Fruit fly (Drosophila melanogaster) whole organism, embryonic: ENCODE data around the gene Cyp312a1.

Experiments used
- Atf-2 ChIP-seq: fragments of 200-800 bp; sonication (Bioruptor generic); optimal IDR thresholded peaks from 2 replicates; lab custom pipeline; 2016; ENCODE audit warnings: missing biosample characterization, missing genetic modification characterization
- Blimp-1 ChIP-seq: fragments of 200-800 bp; sonication (Bioruptor generic); optimal IDR thresholded peaks from 3 replicates; lab custom pipeline; 2018; ENCODE audit warnings: missing biosample characterization, missing genetic modification characterization, mild to moderate bottlenecking, moderate library complexity, missing genetic modification reagents
- CG1024 ChIP-seq: fragments of 200-800 bp; sonication (Bioruptor generic); IDR thresholded peaks from 2 replicates; pipeline ENCODE4 v1.3.6; 2022; ENCODE audit warnings: missing biosample characterization, missing genetic modification characterization
- CG10462 ChIP-seq: fragments of 200-800 bp; sonication (Bioruptor generic); optimal IDR thresholded peaks from 2 replicates; lab custom pipeline; 2016; ENCODE audit warnings: missing biosample characterization, missing genetic modification characterization
- CG10959 ChIP-seq: fragments of 200-800 bp; sonication (Bioruptor generic); IDR thresholded peaks from 2 replicates; pipeline ENCODE4 v1.3.6; 2022; ENCODE audit warnings: missing biosample characterization, missing genetic modification characterization
- CG11085 ChIP-seq: fragments of 200-800 bp; sonication (Bioruptor generic); IDR thresholded peaks from 2 replicates; pipeline ENCODE4 v1.3.6; 2022; ENCODE audit warnings: missing biosample characterization, missing genetic modification characterization
- CG13287 ChIP-seq: fragments of 200-800 bp; sonication (Bioruptor generic); IDR thresholded peaks from 2 replicates; pipeline ENCODE4 v1.3.6; 2022; ENCODE audit warnings: missing biosample characterization, missing genetic modification characterization; ENCODE audit not compliant: partially characterized antibody
- CG14050 ChIP-seq: fragments of 200-800 bp; sonication (Bioruptor generic); IDR thresholded peaks from 3 replicates; pipeline ENCODE4 v1.3.6; 2022; ENCODE audit warnings: missing biosample characterization, missing genetic modification characterization
- CG14965 ChIP-seq: fragments of 200-800 bp; sonication (Bioruptor generic); optimal IDR thresholded peaks from 2 replicates; lab custom pipeline; 2016; ENCODE audit warnings: missing biosample characterization, missing genetic modification characterization, borderline replicate concordance
- CG16863 ChIP-seq: fragments of 200-800 bp; sonication (Bioruptor generic); optimal IDR thresholded peaks from 3 replicates; lab custom pipeline; 2016; ENCODE audit warnings: missing biosample characterization, missing genetic modification characterization
- CG17186 ChIP-seq: fragments of 200-800 bp; sonication (Bioruptor generic); optimal IDR thresholded peaks from 3 replicates; lab custom pipeline; 2017; ENCODE audit warnings: missing biosample characterization, missing genetic modification reagents, missing genetic modification characterization
- CG17802 ChIP-seq: fragments of 200-800 bp; sonication (Bioruptor generic); optimal IDR thresholded peaks from 2 replicates; lab custom pipeline; 2018; ENCODE audit warnings: missing biosample characterization, mild to moderate bottlenecking, missing genetic modification characterization, moderate library complexity
- CG17829 ChIP-seq: fragments of 200-800 bp; optimal IDR thresholded peaks from 2 replicates; lab custom pipeline; 2019; ENCODE audit warnings: missing biosample characterization, mild to moderate bottlenecking, missing genetic modification characterization, moderate library complexity
- CG2199 ChIP-seq: fragments of 200-800 bp; sonication (Bioruptor generic); IDR thresholded peaks from 3 replicates; pipeline ENCODE4 v1.3.6; 2022; ENCODE audit warnings: missing biosample characterization, missing genetic modification characterization
- CG2202 ChIP-seq: fragments of 200-800 bp; sonication (Bioruptor generic); optimal IDR thresholded peaks from 2 replicates; lab custom pipeline; 2018; ENCODE audit warnings: missing biosample characterization, mild to moderate bottlenecking, missing genetic modification characterization
- CG2712 ChIP-seq: fragments of 200-800 bp; optimal IDR thresholded peaks from 3 replicates; lab custom pipeline; 2019; ENCODE audit warnings: missing biosample characterization, mild to moderate bottlenecking, missing genetic modification characterization, moderate library complexity
- CG30431 ChIP-seq: fragments of 200-800 bp; sonication (Bioruptor generic); optimal IDR thresholded peaks from 2 replicates; lab custom pipeline; 2017; ENCODE audit warnings: missing biosample characterization, missing genetic modification characterization
- CG3838 ChIP-seq: fragments of 200-800 bp; sonication (Bioruptor generic); optimal IDR thresholded peaks from 3 replicates; lab custom pipeline; 2016; ENCODE audit warnings: missing biosample characterization, missing genetic modification characterization
- CG4328 ChIP-seq: fragments of 200-800 bp; sonication (Bioruptor generic); optimal IDR thresholded peaks from 3 replicates; lab custom pipeline; 2017; ENCODE audit warnings: missing biosample characterization, missing genetic modification reagents, missing genetic modification characterization
- CG6175 ChIP-seq: fragments of 200-800 bp; sonication (Bioruptor generic); IDR thresholded peaks from 3 replicates; pipeline ENCODE4 v1.3.6; 2022; ENCODE audit warnings: missing biosample characterization, missing genetic modification characterization
- CG8765 ChIP-seq: fragments of 200-800 bp; sonication (Bioruptor generic); IDR thresholded peaks from 2 replicates; pipeline ENCODE4 v1.3.6; 2022; ENCODE audit warnings: missing biosample characterization, missing genetic modification characterization
- CrebB ChIP-seq: fragments of 200-800 bp; sonication (Bioruptor generic); optimal IDR thresholded peaks from 3 replicates; lab custom pipeline; 2018; ENCODE audit warnings: missing biosample characterization, mild to moderate bottlenecking, missing genetic modification characterization
- Deaf1 ChIP-seq: fragments of 200-800 bp; optimal IDR thresholded peaks from 3 replicates; lab custom pipeline; 2019; ENCODE audit warnings: missing biosample characterization, mild to moderate bottlenecking, missing genetic modification characterization, moderate library complexity
- Hr51 ChIP-seq, 2 experiments: fragments of 200-800 bp; sonication (Bioruptor generic); optimal IDR thresholded peaks; 2 replicates in 1 of 2; 3 replicates in 1 of 2; lab custom pipeline; 2016 to 2018; ENCODE audit warnings: missing biosample characterization in 2 of 2, missing genetic modification characterization in 2 of 2, mild to moderate bottlenecking in 1 of 2, moderate library complexity in 1 of 2
- NK7.1 ChIP-seq: fragments of 200-800 bp; sonication (Bioruptor generic); optimal IDR thresholded peaks from 3 replicates; lab custom pipeline; 2016; ENCODE audit warnings: missing biosample characterization, missing genetic modification characterization
- Sry-δ ChIP-seq: fragments of 200-800 bp; sonication (Bioruptor generic); optimal IDR thresholded peaks from 2 replicates; lab custom pipeline; 2016; ENCODE audit warnings: missing biosample characterization, missing genetic modification characterization
- Vsx1 ChIP-seq: fragments of 200-800 bp; sonication (Bioruptor generic); optimal IDR thresholded peaks from 2 replicates; lab custom pipeline; 2017; ENCODE audit warnings: missing biosample characterization, mild to moderate bottlenecking, missing genetic modification characterization, missing genetic modification reagents
- btn ChIP-seq: fragments of 200-800 bp; sonication (Bioruptor generic); optimal IDR thresholded peaks from 2 replicates; lab custom pipeline; 2016; ENCODE audit warnings: missing biosample characterization, missing genetic modification characterization
- corto ChIP-seq: fragments of 200-800 bp; sonication (Bioruptor generic); optimal IDR thresholded peaks from 2 replicates; lab custom pipeline; 2016; ENCODE audit warnings: missing biosample characterization, mild to moderate bottlenecking, missing genetic modification characterization, moderate library complexity
- da ChIP-seq: fragments of 200-800 bp; sonication (Bioruptor generic); optimal IDR thresholded peaks from 2 replicates; lab custom pipeline; 2016; ENCODE audit warnings: missing biosample characterization, missing genetic modification characterization
- gcm ChIP-seq: fragments of 200-800 bp; sonication (Bioruptor generic); optimal IDR thresholded peaks from 2 replicates; lab custom pipeline; 2019; ENCODE audit warnings: missing biosample characterization, mild to moderate bottlenecking, missing genetic modification characterization, moderate library complexity
- jigr1 ChIP-seq: fragments of 200-800 bp; sonication (Bioruptor generic); IDR thresholded peaks from 3 replicates; pipeline ENCODE4 v1.3.6; 2022; ENCODE audit warnings: missing biosample characterization, missing genetic modification characterization
- kay ChIP-seq: fragments of 200-800 bp; sonication (Bioruptor generic); optimal IDR thresholded peaks from 2 replicates; lab custom pipeline; 2016; ENCODE audit warnings: missing biosample characterization, missing genetic modification characterization
- ken ChIP-seq: fragments of 200-800 bp; sonication (Bioruptor generic); IDR thresholded peaks from 3 replicates; pipeline ENCODE4 v1.3.6; 2022; ENCODE audit warnings: missing biosample characterization, missing genetic modification characterization
- lola ChIP-seq, 3 experiments: fragments of >200 bp in 2 of 3; fragments of 200-800 bp in 1 of 3; sonication (Bioruptor generic) in 1 of 3; optimal IDR thresholded peaks; 2 replicates each; lab custom pipeline; 2017 to 2019; ENCODE audit warnings: missing biosample characterization in 3 of 3, missing genetic modification characterization in 3 of 3, mild to moderate bottlenecking in 1 of 3, moderate library complexity in 1 of 3
- maf-S ChIP-seq: fragments of 200-800 bp; sonication (Bioruptor generic); optimal IDR thresholded peaks from 2 replicates; lab custom pipeline; 2016; ENCODE audit warnings: missing biosample characterization, missing genetic modification characterization
- nom ChIP-seq: fragments of 200-800 bp; sonication (Bioruptor generic); optimal IDR thresholded peaks from 2 replicates; lab custom pipeline; 2017; ENCODE audit warnings: missing biosample characterization, missing genetic modification characterization, mild to moderate bottlenecking, moderate library complexity, missing genetic modification reagents
- onecut ChIP-seq: fragments of 200-800 bp; sonication (Bioruptor generic); IDR thresholded peaks from 2 replicates; pipeline ENCODE4 v1.3.6; 2022; ENCODE audit warnings: missing biosample characterization, missing genetic modification characterization
- pan ChIP-seq, 4 experiments: fragments of >200 bp in 3 of 4; fragments of 200-800 bp in 1 of 4; sonication (Bioruptor generic) in 1 of 4; optimal IDR thresholded peaks in 3 of 4; IDR thresholded peaks in 1 of 4; 2 replicates each; pipeline versions ENCODE4 v1.3.6 to Lab custom; 2017 to 2022; ENCODE audit warnings: missing biosample characterization in 2 of 4, missing genetic modification characterization in 2 of 4, mixed read lengths in 1 of 4
- phol ChIP-seq: fragments of 200-800 bp; sonication (Bioruptor generic); optimal IDR thresholded peaks from 3 replicates; lab custom pipeline; 2018; ENCODE audit warnings: missing biosample characterization, mild to moderate bottlenecking, missing genetic modification characterization, moderate library complexity
- prd ChIP-seq, 3 experiments: fragments of >200 bp in 2 of 3; fragments of 200-800 bp in 1 of 3; sonication (Bioruptor generic) in 1 of 3; optimal IDR thresholded peaks in 2 of 3; IDR thresholded peaks in 1 of 3; 2 replicates in 2 of 3; 3 replicates in 1 of 3; pipeline versions ENCODE4 v1.3.6 to Lab custom; 2017 to 2022; ENCODE audit warnings: missing biosample characterization in 1 of 3, missing genetic modification characterization in 1 of 3
- pum ChIP-seq: fragments of 200-800 bp; sonication (Bioruptor generic); optimal IDR thresholded peaks from 2 replicates; lab custom pipeline; 2016; ENCODE audit warnings: missing biosample characterization, missing genetic modification characterization
- pzg ChIP-seq: fragments of 200-800 bp; sonication (Bioruptor generic); optimal IDR thresholded peaks from 3 replicates; lab custom pipeline; 2018; ENCODE audit warnings: missing biosample characterization, mild to moderate bottlenecking, missing genetic modification characterization, moderate library complexity
- repo ChIP-seq: fragments of 200-800 bp; sonication (Bioruptor generic); optimal IDR thresholded peaks from 2 replicates; lab custom pipeline; 2016; ENCODE audit warnings: missing biosample characterization, missing genetic modification characterization
- sd ChIP-seq: fragments of 200-800 bp; sonication (Bioruptor generic); optimal IDR thresholded peaks from 3 replicates; lab custom pipeline; 2018; ENCODE audit warnings: missing biosample characterization, mild to moderate bottlenecking, missing genetic modification characterization, moderate library complexity
- slp2 ChIP-seq: fragments of 200-800 bp; sonication (Bioruptor generic); optimal IDR thresholded peaks from 2 replicates; lab custom pipeline; 2016; ENCODE audit warnings: missing biosample characterization, missing genetic modification characterization
- so ChIP-seq: fragments of 200-800 bp; sonication (Bioruptor generic); IDR thresholded peaks from 3 replicates; pipeline ENCODE4 v1.3.6; 2022; ENCODE audit warnings: missing biosample characterization, missing genetic modification characterization
- usp ChIP-seq: fragments of >200 bp; optimal IDR thresholded peaks from 2 replicates; lab custom pipeline; 2017; ENCODE audit warnings: missing biosample characterization, missing genetic modification characterization
- vvl ChIP-seq: fragments of 200-800 bp; sonication (Bioruptor generic); IDR thresholded peaks from 2 replicates; pipeline ENCODE4 v1.3.6; 2022; ENCODE audit warnings: missing biosample characterization, missing genetic modification characterization
- zfh2 ChIP-seq: fragments of 200-800 bp; sonication (Bioruptor generic); optimal IDR thresholded peaks from 2 replicates; lab custom pipeline; 2016; ENCODE audit warnings: missing biosample characterization, missing genetic modification characterization

The Cyp312a1 gene

dm6 chr3L:18099715-18100114 is 32.8 kb downstream of the Cyp312a1 start (continued):
- no peak for TF ChIP-seq CG1024 (GFP tag; lab: Robert Waterston, UW)
- no peak for TF ChIP-seq CG2712
- no peak for TF ChIP-seq CG16863 (GFP tag; lab: Kevin White, UChicago)
- TF ChIP-seq repo = no peak
- no peak for TF ChIP-seq zfh2 (GFP tag; lab: Kevin White, UChicago)
- no peak for TF ChIP-seq ken (GFP tag; lab: Robert Waterston, UW)
- no peak for TF ChIP-seq CG17186 (GFP tag; lab: Kevin White, UChicago)
- no peak for TF ChIP-seq CG14050 (GFP tag; lab: Robert Waterston, UW)
- no peak for TF ChIP-seq jigr1 (GFP tag; lab: Robert Waterston, UW)
- no peak for TF ChIP-seq CG13287 (GFP tag; lab: Robert Waterston, UW)
- TF ChIP-seq CG8765 (GFP tag; lab: Robert Waterston, UW) = no peak
- TF ChIP-seq kay (GFP tag; lab: Kevin White, UChicago) = peak; percentile 7
- no peak for TF ChIP-seq Sry-δ
- peak; percentile 88 for TF ChIP-seq vvl
- TF ChIP-seq CG2202 = no peak
- no peak for TF ChIP-seq Atf-2
- 0 out of 3 replicates have a peak, but pooled peaks have one; percentile 32 for TF ChIP-seq so (GFP tag; lab: Robert Waterston, UW)
- TF ChIP-seq Vsx1 (GFP tag; lab: Kevin White, UChicago) = no peak
- TF ChIP-seq pum = no peak
- TF ChIP-seq phol = no peak
- TF ChIP-seq da (GFP tag; lab: Kevin White, UChicago) = no peak
- TF ChIP-seq Blimp-1 (GFP tag; lab: Kevin White, UChicago) = peak; percentile 26
- no peak for TF ChIP-seq pan (optimal IDR thresholded peaks at IDR 0.05; lab: Kevin White, UChicago)
- TF ChIP-seq pan (GFP tag; optimal IDR thresholded peaks at IDR 0.05 in 1 of 2, IDR thresholded peaks at IDR 0.05 in 1 of 2) = peak in 1 of 2 experiments; percentile 32
- TF ChIP-seq slp2 (GFP tag; lab: Kevin White, UChicago) = no peak
- TF ChIP-seq CG17802 (tag; lab: Kevin White, UChicago) = no peak
- TF ChIP-seq CrebB = no peak
- TF ChIP-seq NK7.1 (GFP tag; lab: Kevin White, UChicago) = no peak
- TF ChIP-seq CG6175 (GFP tag; lab: Robert Waterston, UW) = no peak
- no peak for TF ChIP-seq btn (GFP tag; lab: Kevin White, UChicago)
- no peak for TF ChIP-seq corto (GFP tag; lab: Kevin White, UChicago)
- no peak for TF ChIP-seq prd (optimal IDR thresholded peaks at IDR 0.05; lab: Kevin White, UChicago)
- TF ChIP-seq prd (GFP tag; IDR thresholded peaks at IDR 0.05; lab: Robert Waterston, UW) = 0 out of 3 replicates have a peak, but pooled peaks have one; percentile 25
- no peak for TF ChIP-seq onecut (GFP tag; lab: Robert Waterston, UW)
- TF ChIP-seq CG30431 (GFP tag; lab: Kevin White, UChicago) = no peak
- no peak for TF ChIP-seq CG10462 (GFP tag; lab: Kevin White, UChicago)
- TF ChIP-seq usp (GFP tag; lab: Kevin White, UChicago) = no peak
- no peak for TF ChIP-seq pzg (GFP tag; lab: Kevin White, UChicago)
- no peak for TF ChIP-seq CG17829 (tag; lab: Kevin White, UChicago)
- no peak for TF ChIP-seq gcm (GFP tag; lab: Kevin White, UChicago)
- TF ChIP-seq CG11085 (GFP tag; lab: Robert Waterston, UW) = no peak
- no peak for TF ChIP-seq sd (tag; lab: Kevin White, UChicago)
- no peak for TF ChIP-seq CG2199
- TF ChIP-seq CG3838 (GFP tag; lab: Kevin White, UChicago) = no peak
- TF ChIP-seq CG14965 = no peak
- TF ChIP-seq Hr51 (GFP tag; optimal IDR thresholded peaks at IDR 0.05; lab: Kevin White, UChicago) = peak in 1 of 2 experiments; percentile 8
- TF ChIP-seq lola (GFP tag; optimal IDR thresholded peaks at IDR 0.05; lab: Kevin White, UChicago) = no peak
- TF ChIP-seq Deaf1 (tag; lab: Kevin White, UChicago) = no peak
- 0 out of 2 replicates have a peak, but pooled peaks have one; percentile 5 for TF ChIP-seq CG10959 (GFP tag; lab: Robert Waterston, UW)
- TF ChIP-seq maf-S (GFP tag; lab: Kevin White, UChicago) = no peak
- no peak for TF ChIP-seq nom
- TF ChIP-seq CG4328 (GFP tag; lab: Kevin White, UChicago) = no peak
